Fruit fly (Drosophila melanogaster) whole organism: ENCODE results near the gene Cnep1r2.

Experiments used
- CG8478 ChIP-seq: fragments of >200 bp; optimal IDR thresholded peaks from 2 replicates; lab custom pipeline; 2018; ENCODE audit warnings: inconsistent platforms
- pan ChIP-seq: fragments of >200 bp; optimal IDR thresholded peaks from 2 replicates; lab custom pipeline; 2017
- psq ChIP-seq: fragments of >200 bp; optimal IDR thresholded peaks from 2 replicates; lab custom pipeline; 2017
- usp ChIP-seq: fragments of >200 bp; optimal IDR thresholded peaks from 2 replicates; lab custom pipeline; 2017; ENCODE audit warnings: missing biosample characterization, missing genetic modification characterization, mixed read lengths

- no peak for TF ChIP-seq CG8478
- TF ChIP-seq pan (lab: Kevin White, UChicago) = no peak
- TF ChIP-seq psq (lab: Kevin White, UChicago) = no peak
- no peak for TF ChIP-seq usp
Measured at dm6 chr3L:10641589-10641988, 3.6 kb downstream of the Cnep1r2 start, which contains the start of gene CG14154.
